Fruit fly (Drosophila melanogaster) whole organism, embryonic: ENCODE measurements around the gene Inx7.
A peak's percentile ranks its signal among the peaks of the same experiment; 100 is the strongest.

Source experiments
- B-H1 ChIP-seq: fragments of 200-800 bp; sonication (Bioruptor generic); IDR thresholded peaks from 3 replicates; pipeline ENCODE4 v1.3.6; 2022; ENCODE audit warnings: missing biosample characterization, missing genetic modification characterization
- CG10654 ChIP-seq: fragments of 200-800 bp; sonication (Bioruptor generic); optimal IDR thresholded peaks from 2 replicates; lab custom pipeline; 2016; ENCODE audit warnings: missing biosample characterization, missing genetic modification characterization
- CG11247 ChIP-seq: fragments of 200-800 bp; sonication (Bioruptor generic); IDR thresholded peaks from 2 replicates; pipeline ENCODE4 v1.3.6; 2022; ENCODE audit warnings: missing biosample characterization, missing genetic modification characterization
- CG12236 ChIP-seq: fragments of 200-800 bp; sonication (Bioruptor generic); optimal IDR thresholded peaks from 2 replicates; lab custom pipeline; 2016; ENCODE audit warnings: missing biosample characterization, missing genetic modification characterization
- CG1529 ChIP-seq: fragments of 200-800 bp; sonication (Bioruptor generic); optimal IDR thresholded peaks from 3 replicates; lab custom pipeline; 2018; ENCODE audit warnings: missing biosample characterization, missing genetic modification characterization
- CG15601 ChIP-seq: fragments of 200-800 bp; sonication (Bioruptor generic); optimal IDR thresholded peaks from 3 replicates; lab custom pipeline; 2019; ENCODE audit warnings: missing biosample characterization, mild to moderate bottlenecking, missing genetic modification characterization, moderate library complexity
- CG15696 ChIP-seq: fragments of 200-800 bp; sonication (Bioruptor generic); optimal IDR thresholded peaks from 2 replicates; lab custom pipeline; 2019; ENCODE audit warnings: missing biosample characterization, mild to moderate bottlenecking, missing genetic modification characterization, moderate library complexity
- CG16815 ChIP-seq: fragments of 200-800 bp; sonication (Bioruptor generic); optimal IDR thresholded peaks from 3 replicates; lab custom pipeline; 2017; ENCODE audit warnings: missing biosample characterization, mild to moderate bottlenecking, missing genetic modification characterization
- CG17328 ChIP-seq: fragments of 200-800 bp; sonication (Bioruptor generic); IDR thresholded peaks from 2 replicates; pipeline ENCODE4 v1.3.6; 2022; ENCODE audit warnings: missing biosample characterization, missing genetic modification characterization
- CG17385 ChIP-seq: fragments of 200-800 bp; sonication (Bioruptor generic); optimal IDR thresholded peaks from 3 replicates; lab custom pipeline; 2018; ENCODE audit warnings: missing biosample characterization, mild to moderate bottlenecking, missing genetic modification characterization
- CG17829 ChIP-seq: fragments of 200-800 bp; optimal IDR thresholded peaks from 2 replicates; lab custom pipeline; 2019; ENCODE audit warnings: missing biosample characterization, mild to moderate bottlenecking, missing genetic modification characterization, moderate library complexity
- CG18262 ChIP-seq: fragments of 200-800 bp; optimal IDR thresholded peaks from 3 replicates; lab custom pipeline; 2019; ENCODE audit warnings: missing biosample characterization, mild to moderate bottlenecking, missing genetic modification characterization, moderate library complexity
- CG18619 ChIP-seq: fragments of 200-800 bp; sonication (Bioruptor generic); optimal IDR thresholded peaks from 3 replicates; lab custom pipeline; 2017; ENCODE audit warnings: missing biosample characterization, mild to moderate bottlenecking, missing genetic modification characterization
- CG2129 ChIP-seq: fragments of 200-800 bp; sonication (Bioruptor generic); IDR thresholded peaks from 2 replicates; pipeline ENCODE4 v1.3.6; 2022; ENCODE audit warnings: missing biosample characterization, missing genetic modification characterization; ENCODE audit not compliant: partially characterized antibody
- CG34224 ChIP-seq: fragments of 200-800 bp; sonication (Bioruptor generic); IDR thresholded peaks from 3 replicates; pipeline ENCODE4 v1.3.6; 2022; ENCODE audit warnings: missing biosample characterization, missing genetic modification characterization; ENCODE audit not compliant: partially characterized antibody
- CG4282 ChIP-seq: fragments of 200-800 bp; sonication (Bioruptor generic); optimal IDR thresholded peaks from 2 replicates; lab custom pipeline; 2016; ENCODE audit warnings: missing biosample characterization, missing genetic modification characterization
- CG43689 ChIP-seq: fragments of 200-800 bp; sonication (Bioruptor generic); IDR thresholded peaks from 2 replicates; pipeline ENCODE4 v1.3.6; 2022; ENCODE audit warnings: missing biosample characterization, missing genetic modification characterization
- CG6654 ChIP-seq: fragments of 200-800 bp; sonication (Bioruptor generic); optimal IDR thresholded peaks from 2 replicates; lab custom pipeline; 2017; ENCODE audit warnings: missing biosample characterization, mild to moderate bottlenecking, missing genetic modification characterization
- CG6765 ChIP-seq: fragments of 200-800 bp; sonication (Bioruptor generic); optimal IDR thresholded peaks from 3 replicates; lab custom pipeline; 2017; ENCODE audit warnings: missing biosample characterization, mild to moderate bottlenecking, missing genetic modification characterization
- CG6813 ChIP-seq: fragments of 200-800 bp; sonication (Bioruptor generic); optimal IDR thresholded peaks from 2 replicates; lab custom pipeline; 2017; ENCODE audit warnings: missing biosample characterization, missing genetic modification characterization, mild to moderate bottlenecking, moderate library complexity, missing genetic modification reagents
- CG8290 ChIP-seq, 3 experiments: fragments of 200-800 bp; sonication (Bioruptor generic); optimal IDR thresholded peaks; 2 replicates each; lab custom pipeline; 2016 to 2019; ENCODE audit warnings: missing biosample characterization in 3 of 3, missing genetic modification characterization in 3 of 3, mild to moderate bottlenecking in 2 of 3, moderate library complexity in 1 of 3
- Drgx ChIP-seq: fragments of 200-800 bp; sonication (Bioruptor generic); IDR thresholded peaks from 2 replicates; pipeline ENCODE4 v1.3.6; 2022; ENCODE audit warnings: missing biosample characterization, missing genetic modification characterization
- NC2β ChIP-seq: fragments of 200-800 bp; sonication (Bioruptor generic); optimal IDR thresholded peaks from 2 replicates; lab custom pipeline; 2016; ENCODE audit warnings: missing biosample characterization, missing genetic modification characterization
- Oaz ChIP-seq: fragments of 200-800 bp; sonication (Bioruptor generic); IDR thresholded peaks from 2 replicates; pipeline ENCODE4 v1.3.6; 2022; ENCODE audit warnings: missing biosample characterization, missing genetic modification characterization
- Pdp1 ChIP-seq, 2 experiments: fragments of 200-800 bp; sonication (Bioruptor generic); optimal IDR thresholded peaks; 3 replicates each; lab custom pipeline; 2016; ENCODE audit warnings: missing biosample characterization in 2 of 2, missing genetic modification characterization in 2 of 2, mild to moderate bottlenecking in 1 of 2, moderate library complexity in 1 of 2
- Sry-β ChIP-seq: fragments of 200-800 bp; sonication (Bioruptor generic); optimal IDR thresholded peaks from 2 replicates; lab custom pipeline; 2018; ENCODE audit warnings: missing biosample characterization, mild to moderate bottlenecking, missing genetic modification characterization, moderate library complexity
- Sry-δ ChIP-seq: fragments of 200-800 bp; sonication (Bioruptor generic); optimal IDR thresholded peaks from 2 replicates; lab custom pipeline; 2016; ENCODE audit warnings: missing biosample characterization, missing genetic modification characterization
- al ChIP-seq: fragments of 200-800 bp; sonication (Bioruptor generic); IDR thresholded peaks from 2 replicates; pipeline ENCODE4 v1.3.6; 2022; ENCODE audit warnings: missing biosample characterization, missing genetic modification characterization
- dmrt11E ChIP-seq: fragments of 200-800 bp; sonication (Bioruptor generic); optimal IDR thresholded peaks from 3 replicates; lab custom pipeline; 2018; ENCODE audit warnings: missing biosample characterization, mild to moderate bottlenecking, missing genetic modification characterization, moderate library complexity
- fd64A ChIP-seq: fragments of 200-800 bp; sonication (Bioruptor generic); optimal IDR thresholded peaks from 3 replicates; lab custom pipeline; 2018; ENCODE audit warnings: missing biosample characterization, mild to moderate bottlenecking, missing genetic modification characterization
- gsb ChIP-seq: fragments of 200-800 bp; sonication (Bioruptor generic); IDR thresholded peaks from 2 replicates; pipeline ENCODE4 v1.3.6; 2022; ENCODE audit warnings: missing biosample characterization, missing genetic modification characterization
- gt ChIP-seq: fragments of 200-800 bp; sonication (Bioruptor generic); IDR thresholded peaks from 2 replicates; pipeline ENCODE4 v1.3.6; 2022; ENCODE audit warnings: missing biosample characterization, missing genetic modification characterization
- hkb ChIP-seq, 2 experiments: fragments of 200-800 bp in 1 of 2; fragments of >200 bp in 1 of 2; sonication (Bioruptor generic) in 1 of 2; IDR thresholded peaks in 1 of 2; optimal IDR thresholded peaks in 1 of 2; 2 replicates each; pipeline versions ENCODE4 v1.3.6 to Lab custom; 2017 to 2022; ENCODE audit warnings: missing biosample characterization in 1 of 2, missing genetic modification characterization in 1 of 2
- kay ChIP-seq: fragments of 200-800 bp; sonication (Bioruptor generic); optimal IDR thresholded peaks from 2 replicates; lab custom pipeline; 2016; ENCODE audit warnings: missing biosample characterization, missing genetic modification characterization
- kni ChIP-seq: fragments of 200-800 bp; sonication (Bioruptor generic); optimal IDR thresholded peaks from 3 replicates; lab custom pipeline; 2017; ENCODE audit warnings: mild to moderate bottlenecking, missing biosample characterization, missing genetic modification reagents, missing genetic modification characterization
- knrl ChIP-seq: fragments of 200-800 bp; sonication (Bioruptor generic); IDR thresholded peaks from 3 replicates; pipeline ENCODE4 v1.3.6; 2022; ENCODE audit warnings: missing biosample characterization, missing genetic modification characterization; ENCODE audit not compliant: partially characterized antibody
- lab ChIP-seq: fragments of 200-800 bp; sonication (Bioruptor generic); optimal IDR thresholded peaks from 3 replicates; lab custom pipeline; 2017; ENCODE audit warnings: missing biosample characterization, missing genetic modification characterization, mild to moderate bottlenecking, moderate library complexity, missing genetic modification reagents
- nmo ChIP-seq: fragments of 200-800 bp; sonication (Bioruptor generic); optimal IDR thresholded peaks from 2 replicates; lab custom pipeline; 2018; ENCODE audit warnings: missing biosample characterization, mild to moderate bottlenecking, missing genetic modification characterization, moderate library complexity
- odd ChIP-seq: fragments of 200-800 bp; sonication (Bioruptor generic); optimal IDR thresholded peaks from 2 replicates; lab custom pipeline; 2017; ENCODE audit warnings: missing biosample characterization, mild to moderate bottlenecking, missing genetic modification characterization
- run ChIP-seq: fragments of 200-800 bp; sonication (Bioruptor generic); optimal IDR thresholded peaks from 3 replicates; lab custom pipeline; 2018; ENCODE audit warnings: missing biosample characterization, mild to moderate bottlenecking, missing genetic modification characterization
- schlank ChIP-seq: fragments of 200-800 bp; sonication (Bioruptor generic); optimal IDR thresholded peaks from 2 replicates; lab custom pipeline; 2018; ENCODE audit warnings: missing biosample characterization, mild to moderate bottlenecking, missing genetic modification characterization
- sd ChIP-seq: fragments of 200-800 bp; sonication (Bioruptor generic); optimal IDR thresholded peaks from 3 replicates; lab custom pipeline; 2018; ENCODE audit warnings: missing biosample characterization, mild to moderate bottlenecking, missing genetic modification characterization, moderate library complexity
- sens-2 ChIP-seq: fragments of 200-800 bp; sonication (Bioruptor generic); IDR thresholded peaks from 2 replicates; pipeline ENCODE4 v1.3.6; 2022; ENCODE audit warnings: missing biosample characterization, missing genetic modification characterization
- slp2 ChIP-seq: fragments of 200-800 bp; sonication (Bioruptor generic); optimal IDR thresholded peaks from 2 replicates; lab custom pipeline; 2016; ENCODE audit warnings: missing biosample characterization, missing genetic modification characterization
- stc ChIP-seq: fragments of 200-800 bp; sonication (Bioruptor generic); IDR thresholded peaks from 2 replicates; pipeline ENCODE4 v1.3.6; 2022; ENCODE audit warnings: missing biosample characterization, missing genetic modification characterization
- tup ChIP-seq: fragments of 200-800 bp; sonication (Bioruptor generic); optimal IDR thresholded peaks from 2 replicates; lab custom pipeline; 2016; ENCODE audit warnings: missing biosample characterization, mild to moderate bottlenecking, missing genetic modification characterization, moderate library complexity
- wek ChIP-seq: fragments of 200-800 bp; sonication (Bioruptor generic); optimal IDR thresholded peaks from 3 replicates; lab custom pipeline; 2018; ENCODE audit warnings: missing biosample characterization, mild to moderate bottlenecking, missing genetic modification characterization, moderate library complexity
- wor ChIP-seq: fragments of 200-800 bp; sonication (Bioruptor generic); IDR thresholded peaks from 2 replicates; pipeline ENCODE4 v1.3.6; 2022; ENCODE audit warnings: missing biosample characterization, missing genetic modification characterization
- zfh2 ChIP-seq: fragments of 200-800 bp; sonication (Bioruptor generic); optimal IDR thresholded peaks from 2 replicates; lab custom pipeline; 2016; ENCODE audit warnings: missing biosample characterization, missing genetic modification characterization

Gene Inx7

DNA sequence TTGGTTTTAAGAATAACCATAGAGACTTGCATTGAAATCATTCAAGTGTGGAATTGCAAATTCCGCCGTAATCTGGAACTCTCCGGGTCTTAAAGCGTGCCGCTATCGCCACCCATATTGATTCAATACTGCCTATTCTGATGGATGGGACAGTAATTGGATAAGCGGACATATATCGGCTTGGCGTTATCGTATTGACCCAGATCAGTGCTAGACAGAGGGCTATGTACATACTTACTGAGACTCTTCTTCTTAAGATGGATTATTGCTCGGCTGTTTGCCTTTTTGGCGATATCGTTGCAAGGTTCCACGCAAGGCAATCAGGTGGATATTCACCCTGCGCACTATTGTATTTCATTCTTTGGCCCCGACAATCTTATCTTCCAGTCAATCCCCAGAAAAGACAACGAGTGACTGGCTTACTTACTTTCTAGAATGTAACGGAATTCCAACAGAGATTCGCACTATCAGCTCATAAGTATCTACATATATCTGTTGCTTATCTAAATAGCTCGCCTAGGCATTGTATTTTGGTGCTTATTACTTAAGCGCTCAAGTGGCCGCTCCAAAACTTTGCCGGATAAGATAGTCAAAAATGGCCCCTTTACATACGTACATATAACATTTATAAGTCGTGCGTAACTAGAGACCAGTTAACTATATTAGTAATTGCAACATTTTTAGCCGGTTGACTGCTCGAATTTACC is 1.2 kb upstream of the Inx7 start (continued):
- no peak for TF ChIP-seq kni (GFP tag; lab: Kevin White, UChicago)
- TF ChIP-seq zfh2 (GFP tag; lab: Kevin White, UChicago): no peak
- TF ChIP-seq CG15601 (tag; lab: Kevin White, UChicago): peak; percentile 42
- TF ChIP-seq CG17829 (tag; lab: Kevin White, UChicago): no peak
- no peak for TF ChIP-seq CG1529 (GFP tag; lab: Kevin White, UChicago)
- no peak for TF ChIP-seq B-H1 (GFP tag; lab: Robert Waterston, UW)
- no peak for TF ChIP-seq gsb (GFP tag; lab: Robert Waterston, UW)
- TF ChIP-seq nmo (GFP tag; lab: Kevin White, UChicago): no peak
- TF ChIP-seq CG6813 (GFP tag; lab: Kevin White, UChicago): peak; percentile 40
- no peak for TF ChIP-seq CG10654 (GFP tag; lab: Kevin White, UChicago)
- no peak for TF ChIP-seq CG18262
- TF ChIP-seq NC2β (GFP tag; lab: Kevin White, UChicago): no peak
- peak; percentile 55 for TF ChIP-seq CG15696 (tag; lab: Kevin White, UChicago)
- TF ChIP-seq CG11247 (GFP tag; lab: Robert Waterston, UW): no peak
- TF ChIP-seq run: no peak
- TF ChIP-seq CG2129: no peak
- no peak for TF ChIP-seq CG6765
- TF ChIP-seq dmrt11E: peak; percentile 22
- peak; percentile 4 for TF ChIP-seq schlank (tag; lab: Kevin White, UChicago)
- TF ChIP-seq CG16815 (GFP tag; lab: Kevin White, UChicago): no peak
- no peak for TF ChIP-seq CG6654 (GFP tag; lab: Kevin White, UChicago)
- peak; percentile 79 for TF ChIP-seq sd (tag; lab: Kevin White, UChicago)
- TF ChIP-seq odd (GFP tag; lab: Kevin White, UChicago): peak; percentile 40
- TF ChIP-seq al (GFP tag; lab: Robert Waterston, UW): no peak
- no peak for TF ChIP-seq knrl (GFP tag; lab: Robert Waterston, UW)
- TF ChIP-seq sens-2 (GFP tag; lab: Robert Waterston, UW): no peak
- no peak for TF ChIP-seq gt (GFP tag; lab: Robert Waterston, UW)
- no peak for TF ChIP-seq CG8290 (GFP tag; optimal IDR thresholded peaks at IDR 0.05; lab: Kevin White, UChicago)
- peak; percentile 19 to 56 for TF ChIP-seq CG8290 (tag; optimal IDR thresholded peaks at IDR 0.05; lab: Kevin White, UChicago)
- peak; percentile 15 for TF ChIP-seq CG18619 (GFP tag; lab: Kevin White, UChicago)
- no peak for TF ChIP-seq CG34224
- no peak for TF ChIP-seq Sry-δ (GFP tag; lab: Kevin White, UChicago)
- peak; percentile 7 for TF ChIP-seq fd64A (GFP tag; lab: Kevin White, UChicago)
- no peak for TF ChIP-seq Drgx (GFP tag; lab: Robert Waterston, UW)
- no peak for TF ChIP-seq stc (GFP tag; lab: Robert Waterston, UW)
- TF ChIP-seq Sry-β: no peak
- TF ChIP-seq kay (GFP tag; lab: Kevin White, UChicago): no peak
- no peak for TF ChIP-seq Oaz
- no peak for TF ChIP-seq CG43689
- peak; percentile 13 for TF ChIP-seq CG17385 (GFP tag; lab: Kevin White, UChicago)
- TF ChIP-seq wor: no peak
- no peak for TF ChIP-seq slp2
- TF ChIP-seq CG4282 (GFP tag; lab: Kevin White, UChicago): no peak
- peak; percentile 5 for TF ChIP-seq CG12236 (GFP tag; lab: Kevin White, UChicago)
- TF ChIP-seq hkb (optimal IDR thresholded peaks at IDR 0.05; lab: Kevin White, UChicago): no peak
- TF ChIP-seq hkb (GFP tag; IDR thresholded peaks at IDR 0.05; lab: Robert Waterston, UW): no peak
- TF ChIP-seq wek: peak; percentile 43
- no peak for TF ChIP-seq tup
- no peak for TF ChIP-seq CG17328 (GFP tag; lab: Robert Waterston, UW)
- TF ChIP-seq lab (GFP tag; lab: Kevin White, UChicago): peak; percentile 34
- peak in 1 of 2 experiments; percentile 22 for TF ChIP-seq Pdp1 (GFP tag; optimal IDR thresholded peaks at IDR 0.05; lab: Kevin White, UChicago)
